Worm (Caenorhabditis elegans): ENCODE measurements around the gene nft-1.
A peak's percentile ranks its signal among the peaks of the same experiment; 100 is the strongest.
"Not testable (repeated sequence)": the region's sequence is repeated elsewhere in the genome, so short reads cannot be mapped to it uniquely, and the experiment has no call there.

Gene nft-1

ce11 chrIII:11967049-11967448, 43.4 kb downstream of the nft-1 start:
- TF ChIP-seq vab-7 (GFP tag; IDR thresholded peaks at IDR 0.05), result 0 out of 2 replicates have a peak, but pooled peaks have one; percentile 20
- TF ChIP-seq ceh-44 (GFP tag; IDR thresholded peaks at IDR 0.05), result 0 out of 2 replicates have a peak, but pooled peaks have one; percentile 52
- TF ChIP-seq hmg-1.1 (GFP tag; IDR thresholded peaks at IDR 0.05), result peak; percentile 59
- peak; percentile 35; the same call in 1 of the 2 replicates for TF ChIP-seq madf-9 (GFP tag; conservative IDR thresholded peaks at IDR 0.05)
- peak; percentile 61; the same call in 1 of the 2 replicates for TF ChIP-seq snpc-1.2 (GFP tag; IDR thresholded peaks at IDR 0.05)
- 0 out of 2 replicates have a peak, but pooled peaks have one; percentile 12 for TF ChIP-seq egl-43 (GFP tag; IDR thresholded peaks at IDR 0.05)
- TF ChIP-seq dmd-6 (GFP tag; IDR thresholded peaks at IDR 0.05), result peak; percentile 10; the same call in 1 of the 2 replicates
- TF ChIP-seq arid-1 (GFP tag; conservative IDR thresholded peaks at IDR 0.05), result 0 out of 2 replicates have a peak, but pooled peaks have one; percentile 30
- TF ChIP-seq pha-4 (GFP tag; IDR thresholded peaks at IDR 0.05), result peak; percentile 9; the same call in 1 of the 2 replicates
- TF ChIP-seq pha-4 (tag; optimal IDR thresholded peaks at IDR 0.05), result not testable (repeated sequence)
- peak; percentile 66 for TF ChIP-seq lin-38 (GFP tag; IDR thresholded peaks at IDR 0.05)
- TF ChIP-seq set-16 (GFP tag; IDR thresholded peaks at IDR 0.05), result peak; percentile 97

ce11 chrIII:11971342-11971741, 47.7 kb downstream of the nft-1 start, which contains the start of gene Y56A3A.28:
Gene Y56A3A.28 (minus strand): TSS chrIII:11971374.
- TF ChIP-seq unc-62 (GFP tag; optimal IDR thresholded peaks at IDR 0.05 in 1 of 2) (peak in 1 of 2 experiments; percentile 33), unc-62 (tag; optimal IDR thresholded peaks at IDR 0.05) (no peak), unc-39 (tag; optimal IDR thresholded peaks at IDR 0.05) (no peak)

ce11 chrIII:11973996-11974395, 50.3 kb downstream of the nft-1 start, which contains the start of gene ung-1:
Gene ung-1 (minus strand): TSS chrIII:11974096.
- TF ChIP-seq nhr-11 (tag; optimal IDR thresholded peaks at IDR 0.05) (no peak), hlh-30 (tag; optimal IDR thresholded peaks at IDR 0.05; ENCODE audit: insufficient read depth) (no peak), F49E8.2 (tag; optimal IDR thresholded peaks at IDR 0.05; ENCODE audit: borderline replicate concordance) (no peak), mdl-1 (tag; optimal IDR thresholded peaks at IDR 0.05) (no peak), mes-2 (tag; optimal IDR thresholded peaks at IDR 0.05; ENCODE audit: poor library complexity, severe bottlenecking) (no peak), spr-1 (tag; optimal IDR thresholded peaks at IDR 0.05) (no peak), hlh-11 (tag; optimal IDR thresholded peaks at IDR 0.05) (no peak), aha-1 (tag) (no peak), spr-3 (GFP tag; optimal IDR thresholded peaks at IDR 0.05) (no peak), unc-62 (GFP tag; optimal IDR thresholded peaks at IDR 0.05 in 1 of 2) (no peak), unc-62 (tag; optimal IDR thresholded peaks at IDR 0.05) (no peak), ama-1 (optimal IDR thresholded peaks at IDR 0.05) (no peak), Y48G9A.11 (GFP tag; IDR thresholded peaks at IDR 0.05) (no peak), dmd-8 (GFP tag; IDR thresholded peaks at IDR 0.05) (no peak), pqm-1 (tag; optimal IDR thresholded peaks at IDR 0.05) (no peak)

ce11 chrIII:11974414-11974813, 50.7 kb downstream of the nft-1 start, which contains the start of gene Y56A3A.31:
Gene Y56A3A.31 (plus strand): TSS chrIII:11974477.
- TF ChIP-seq Y48G9A.11 (GFP tag; IDR thresholded peaks at IDR 0.05) (no peak), hlh-30 (tag; optimal IDR thresholded peaks at IDR 0.05; ENCODE audit: insufficient read depth) (peak; percentile 14), mes-2 (tag; optimal IDR thresholded peaks at IDR 0.05; ENCODE audit: poor library complexity, severe bottlenecking) (peak; percentile 65), dpl-1 (GFP tag; optimal IDR thresholded peaks at IDR 0.05) (peak; percentile 74), ceh-82 (tag; optimal IDR thresholded peaks at IDR 0.05) (no peak)

ce11 chrIII:11978742-11979141, 55.1 kb downstream of the nft-1 start, which contains the start of gene Y56A3A.30:
Gene Y56A3A.30 (minus strand): TSS chrIII:11979065.
- TF ChIP-seq jun-1 (tag; optimal IDR thresholded peaks at IDR 0.05) (no peak), ama-1 (optimal IDR thresholded peaks at IDR 0.05) (no peak), ceh-28 (tag; optimal IDR thresholded peaks at IDR 0.05) (no peak), F10B5.3 (tag; optimal IDR thresholded peaks at IDR 0.05) (no peak), ZK337.2 (GFP tag; IDR thresholded peaks at IDR 0.05) (no peak), ces-1 (GFP tag; optimal IDR thresholded peaks at IDR 0.05) (no peak), T26A8.4 (GFP tag; IDR thresholded peaks at IDR 0.05) (no peak), D1046.2 (GFP tag; IDR thresholded peaks at IDR 0.05) (no peak), spr-1 (tag; optimal IDR thresholded peaks at IDR 0.05) (no peak), ceh-32 (tag; optimal IDR thresholded peaks at IDR 0.05; ENCODE audit: poor library complexity) (no peak), nhr-28 (tag; optimal IDR thresholded peaks at IDR 0.05) (no peak), daf-12 (tag; optimal IDR thresholded peaks at IDR 0.05) (no peak)

Measured in whole organism, L4 larva.